Fruit fly (Drosophila melanogaster): Measurements from ENCODE around the gene CG7091.

The CG7091 gene

DNA sequence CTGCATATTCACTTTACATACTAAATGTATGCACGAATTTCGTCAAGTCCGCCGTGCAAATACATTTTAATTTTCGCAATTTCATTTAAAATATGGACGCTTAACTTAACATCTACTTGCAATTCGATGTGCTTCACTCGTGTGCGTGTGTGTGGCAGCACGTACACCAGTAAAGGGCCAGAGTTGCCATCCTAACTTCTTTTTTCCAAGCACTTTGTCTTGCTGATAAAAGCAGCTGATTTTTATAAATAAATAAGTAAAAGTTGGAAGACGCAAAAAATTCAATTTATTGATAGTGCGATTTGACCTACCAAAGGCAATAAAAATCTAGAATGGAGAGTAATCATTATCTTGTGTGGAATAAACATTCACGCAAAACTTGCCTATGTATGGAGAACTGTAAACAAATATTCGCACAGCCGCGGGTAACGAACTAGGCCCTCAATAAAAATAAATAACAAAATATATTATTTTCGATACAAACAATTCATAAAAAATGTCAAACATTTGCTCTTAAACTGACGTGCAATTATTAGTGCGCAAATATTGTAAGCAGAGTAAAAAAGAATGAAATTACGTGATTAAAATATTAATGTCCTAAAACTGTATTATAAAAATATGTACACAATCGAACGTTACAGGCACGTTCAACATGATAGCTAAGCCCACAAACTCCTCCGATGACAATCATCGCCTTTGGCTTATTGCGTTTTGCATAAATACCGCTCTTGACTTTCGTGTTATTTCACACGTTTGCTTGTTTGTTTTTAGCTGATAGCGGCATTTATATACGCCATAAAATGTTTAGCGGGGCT, 4.6 kb downstream of the CG7091 start (continued):
- TF ChIP-seq zen2 (GFP tag; IDR thresholded peaks at IDR 0.05; ENCODE audit: partially characterized antibody) = no peak
- peak; percentile 37; the same call in 1 of the 2 replicates for TF ChIP-seq CG14441 (GFP tag; IDR thresholded peaks at IDR 0.05)
- no peak for TF ChIP-seq maf-S (GFP tag; optimal IDR thresholded peaks at IDR 0.05)
- peak; percentile 60 for TF ChIP-seq zfh2 (GFP tag; optimal IDR thresholded peaks at IDR 0.05)
- TF ChIP-seq jigr1 (GFP tag; IDR thresholded peaks at IDR 0.05) = no peak
- TF ChIP-seq amos (GFP tag; IDR thresholded peaks at IDR 0.05; ENCODE audit: partially characterized antibody) = peak; percentile 13; the same call in 1 of the 2 replicates
- peak; percentile 3 for TF ChIP-seq Hr3 (GFP tag; optimal IDR thresholded peaks at IDR 0.05)
- TF ChIP-seq Lpt (GFP tag; optimal IDR thresholded peaks at IDR 0.05) = no peak
- TF ChIP-seq Trl (optimal IDR thresholded peaks at IDR 0.05) = no peak
- no peak for TF ChIP-seq Trl (GFP tag; optimal IDR thresholded peaks at IDR 0.05)
- TF ChIP-seq CG10959 (GFP tag; IDR thresholded peaks at IDR 0.05) = no peak
- TF ChIP-seq otp (GFP tag; IDR thresholded peaks at IDR 0.05) = 0 out of 3 replicates have a peak, but pooled peaks have one; percentile 25
- peak; percentile 23 to 67 for TF ChIP-seq bsh (GFP tag; optimal IDR thresholded peaks at IDR 0.05)
- TF ChIP-seq HLHmδ (GFP tag; optimal IDR thresholded peaks at IDR 0.05) = no peak
- peak; percentile 67 for TF ChIP-seq Abd-B (GFP tag; optimal IDR thresholded peaks at IDR 0.05)
- no peak for TF ChIP-seq tll (GFP tag; optimal IDR thresholded peaks at IDR 0.05)
- TF ChIP-seq Bteb2 (GFP tag; optimal IDR thresholded peaks at IDR 0.05) = no peak
- peak; percentile 10 for TF ChIP-seq MESR4 (GFP tag; optimal IDR thresholded peaks at IDR 0.05)
- TF ChIP-seq chm (GFP tag; IDR thresholded peaks at IDR 0.05) = no peak
- no peak for TF ChIP-seq fd64A (GFP tag; optimal IDR thresholded peaks at IDR 0.05)
- TF ChIP-seq CG10274 (GFP tag; optimal IDR thresholded peaks at IDR 0.05) = no peak
- peak; percentile 33 for TF ChIP-seq CG2202 (tag; optimal IDR thresholded peaks at IDR 0.05)
- peak; percentile 72 for TF ChIP-seq CG9437 (GFP tag; optimal IDR thresholded peaks at IDR 0.05)
- TF ChIP-seq knrl (GFP tag; IDR thresholded peaks at IDR 0.05; ENCODE audit: partially characterized antibody) = no peak
- peak; percentile 79 for TF ChIP-seq CG13296 (GFP tag; optimal IDR thresholded peaks at IDR 0.05)
- no peak for TF ChIP-seq hb (GFP tag; IDR thresholded peaks at IDR 0.05; ENCODE audit: partially characterized antibody)
- TF ChIP-seq CG1647 (GFP tag; optimal IDR thresholded peaks at IDR 0.05) = no peak
- TF ChIP-seq CG3065 (GFP tag; optimal IDR thresholded peaks at IDR 0.05) = no peak
- peak; percentile 2 for TF ChIP-seq CG12236 (GFP tag; optimal IDR thresholded peaks at IDR 0.05)
- peak; percentile 63 for TF ChIP-seq CG16815 (GFP tag; optimal IDR thresholded peaks at IDR 0.05)
- TF ChIP-seq jumu (GFP tag; optimal IDR thresholded peaks at IDR 0.05) = no peak
- no peak; the same call in 1 of the 3 replicates for TF ChIP-seq croc (GFP tag; conservative IDR thresholded peaks at IDR 0.05)
- peak; percentile 33 for TF ChIP-seq CG17568 (GFP tag; optimal IDR thresholded peaks at IDR 0.05)
- TF ChIP-seq CG10543 (GFP tag; optimal IDR thresholded peaks at IDR 0.05) = peak; percentile 73
- peak; percentile 38 for TF ChIP-seq slou (GFP tag; optimal IDR thresholded peaks at IDR 0.05)
- TF ChIP-seq CG5180 (GFP tag; optimal IDR thresholded peaks at IDR 0.05) = peak; percentile 60
- TF ChIP-seq Oli (tag; optimal IDR thresholded peaks at IDR 0.05) = peak; percentile 83
- no peak for TF ChIP-seq CG1792 (GFP tag; optimal IDR thresholded peaks at IDR 0.05)
- TF ChIP-seq NK7.1 (GFP tag; optimal IDR thresholded peaks at IDR 0.05) = no peak
- no peak for TF ChIP-seq Stat92E (GFP tag; optimal IDR thresholded peaks at IDR 0.05)
- no peak for TF ChIP-seq Mes4 (GFP tag; optimal IDR thresholded peaks at IDR 0.05)
- TF ChIP-seq Fer2 (tag; optimal IDR thresholded peaks at IDR 0.05) = peak; percentile 5
- TF ChIP-seq CG10979 (tag; optimal IDR thresholded peaks at IDR 0.05) = peak; percentile 57
- TF ChIP-seq CG32772 (GFP tag; IDR thresholded peaks at IDR 0.05) = peak; percentile 66
- peak; percentile 68; the same call in 1 of the 2 replicates for TF ChIP-seq ara (GFP tag; IDR thresholded peaks at IDR 0.05)
- peak; percentile 86 for TF ChIP-seq so (GFP tag; IDR thresholded peaks at IDR 0.05)
- TF ChIP-seq Six4 (GFP tag; optimal IDR thresholded peaks at IDR 0.05) = no peak
- no peak for TF ChIP-seq CG13123 (GFP tag; optimal IDR thresholded peaks at IDR 0.05)
- peak; percentile 74 for TF ChIP-seq Atf6 (GFP tag; IDR thresholded peaks at IDR 0.05)
